Fruit fly (Drosophila melanogaster): ENCODE results near the gene pkm.
"Not testable (repeated sequence)": the region's sequence is repeated elsewhere in the genome, so short reads cannot be mapped to it uniquely, and the experiment has no call there.

pkm gene

dm6 chrX:11611056-11611644 lies 27.2 kb upstream of the pkm start:
- TF ChIP-seq psq (optimal IDR thresholded peaks at IDR 0.05) (no peak), h (optimal IDR thresholded peaks at IDR 0.05) (no peak), insv (optimal IDR thresholded peaks at IDR 0.05) (no peak), ttk (optimal IDR thresholded peaks at IDR 0.05) (no peak), Sin3A (optimal IDR thresholded peaks at IDR 0.05) (no peak), Myc (optimal IDR thresholded peaks at IDR 0.05) (no peak)

dm6 chrX:11604094-11604493 lies 20.1 kb upstream of the pkm start, which contains the start of gene CG2533:
Gene CG2533 (minus strand): TSS chrX:11604194.
- TF ChIP-seq insv (optimal IDR thresholded peaks at IDR 0.05) (no peak), Sin3A (optimal IDR thresholded peaks at IDR 0.05) (no peak), Myc (optimal IDR thresholded peaks at IDR 0.05) (no peak), psq (optimal IDR thresholded peaks at IDR 0.05) (no peak), h (optimal IDR thresholded peaks at IDR 0.05) (no peak), ttk (optimal IDR thresholded peaks at IDR 0.05) (no peak)

dm6 chrX:11601408-11601807 lies 17.4 kb upstream of the pkm start:
- TF ChIP-seq Sin3A (optimal IDR thresholded peaks at IDR 0.05), result no peak
- no peak for TF ChIP-seq psq (optimal IDR thresholded peaks at IDR 0.05)
- no peak for TF ChIP-seq h (optimal IDR thresholded peaks at IDR 0.05)
- TF ChIP-seq Myc (optimal IDR thresholded peaks at IDR 0.05), result no peak
- no peak for TF ChIP-seq ttk (optimal IDR thresholded peaks at IDR 0.05)
- TF ChIP-seq insv (optimal IDR thresholded peaks at IDR 0.05), result no peak

- no peak for TF ChIP-seq psq (optimal IDR thresholded peaks at IDR 0.05)
- no peak for TF ChIP-seq insv (optimal IDR thresholded peaks at IDR 0.05)
- TF ChIP-seq h (optimal IDR thresholded peaks at IDR 0.05), result no peak
- TF ChIP-seq ttk (optimal IDR thresholded peaks at IDR 0.05), result no peak
- no peak for TF ChIP-seq Sin3A (optimal IDR thresholded peaks at IDR 0.05)
Measured at dm6 chrX:11600795-11601358, 16.9 kb upstream of the pkm start.

- TF ChIP-seq h, ttk, Myc (optimal IDR thresholded peaks at IDR 0.05): not testable (repeated sequence)
Measured at dm6 chrX:11599589-11599988, 15.6 kb upstream of the pkm start, which contains the start of gene rho-4. Gene rho-4 (plus strand): TSS chrX:11599838.

- no peak for TF ChIP-seq Myc (optimal IDR thresholded peaks at IDR 0.05)
- TF ChIP-seq insv (optimal IDR thresholded peaks at IDR 0.05), result no peak
- TF ChIP-seq psq (optimal IDR thresholded peaks at IDR 0.05), result no peak
- no peak for TF ChIP-seq h (optimal IDR thresholded peaks at IDR 0.05)
- no peak for TF ChIP-seq ttk (optimal IDR thresholded peaks at IDR 0.05)
- no peak for TF ChIP-seq Sin3A (optimal IDR thresholded peaks at IDR 0.05)
Measured at dm6 chrX:11580200-11580840, 3.7 kb downstream of the pkm start, which contains the start of gene nod. Gene nod (plus strand): TSS chrX:11580772.

dm6 chrX:11578841-11579240 lies 5.1 kb downstream of the pkm start:
- TF ChIP-seq Sin3A (optimal IDR thresholded peaks at IDR 0.05), result no peak
- TF ChIP-seq h (optimal IDR thresholded peaks at IDR 0.05), result no peak
- no peak for TF ChIP-seq ttk (optimal IDR thresholded peaks at IDR 0.05)
- TF ChIP-seq insv (optimal IDR thresholded peaks at IDR 0.05), result no peak
- no peak for TF ChIP-seq psq (optimal IDR thresholded peaks at IDR 0.05)
- TF ChIP-seq Myc (optimal IDR thresholded peaks at IDR 0.05), result no peak

- TF ChIP-seq Sin3A (optimal IDR thresholded peaks at IDR 0.05) (no peak), ttk (optimal IDR thresholded peaks at IDR 0.05) (no peak), psq (optimal IDR thresholded peaks at IDR 0.05) (no peak), Myc (optimal IDR thresholded peaks at IDR 0.05) (no peak), h (optimal IDR thresholded peaks at IDR 0.05) (no peak), insv (optimal IDR thresholded peaks at IDR 0.05) (no peak)
Measured at dm6 chrX:11576540-11576939, 7.4 kb downstream of the pkm start, which contains the start of gene CG11695. Gene CG11695 (plus strand): TSS chrX:11576883.

dm6 chrX:11573529-11573928 lies 10.4 kb downstream of the pkm start, which contains the start of gene CG11696:
Gene CG11696 (plus strand): TSS chrX:11573731.
- TF ChIP-seq h (optimal IDR thresholded peaks at IDR 0.05) (no peak), insv (optimal IDR thresholded peaks at IDR 0.05) (no peak), ttk (optimal IDR thresholded peaks at IDR 0.05) (no peak), Myc (optimal IDR thresholded peaks at IDR 0.05) (no peak), Sin3A (optimal IDR thresholded peaks at IDR 0.05) (no peak), psq (optimal IDR thresholded peaks at IDR 0.05) (no peak)

- TF ChIP-seq psq (optimal IDR thresholded peaks at IDR 0.05), result no peak
- no peak for TF ChIP-seq h (optimal IDR thresholded peaks at IDR 0.05)
- TF ChIP-seq ttk (optimal IDR thresholded peaks at IDR 0.05), result no peak
- no peak for TF ChIP-seq Sin3A (optimal IDR thresholded peaks at IDR 0.05)
- TF ChIP-seq Myc (optimal IDR thresholded peaks at IDR 0.05), result no peak
- no peak for TF ChIP-seq insv (optimal IDR thresholded peaks at IDR 0.05)
Measured at dm6 chrX:11572270-11572914, 11.6 kb downstream of the pkm start, which contains the start of the genes Kmn1 and Reepl1. Gene Kmn1 (minus strand): TSS chrX:11572442. Gene Reepl1 (plus strand): TSS chrX:11572707.

- TF ChIP-seq insv (optimal IDR thresholded peaks at IDR 0.05) (no peak), ttk (optimal IDR thresholded peaks at IDR 0.05) (no peak), Sin3A (optimal IDR thresholded peaks at IDR 0.05) (no peak), psq (optimal IDR thresholded peaks at IDR 0.05) (no peak), Myc (optimal IDR thresholded peaks at IDR 0.05) (no peak), h (optimal IDR thresholded peaks at IDR 0.05) (no peak)
Measured at dm6 chrX:11569956-11570695, 13.8 kb downstream of the pkm start, which contains the start of the genes Polr2A and CG11699. Gene Polr2A (minus strand): TSS chrX:11570326. Gene CG11699 (plus strand): TSS chrX:11570621.

Data from Kc167 (cell line).